Worm (Caenorhabditis elegans) whole organism, L4 larva: ENCODE measurements around the gene C03F11.4.

Source experiments
- F37D6.2 ChIP-seq: sonication (generic microtip); optimal IDR thresholded peaks from 2 replicates; lab custom pipeline; 2016; ENCODE audit warnings: mild to moderate bottlenecking, missing genetic modification characterization, missing compliant biosample characterization
- F49E8.2 ChIP-seq: sonication (generic microtip); optimal IDR thresholded peaks from 2 replicates; lab custom pipeline; 2016; ENCODE audit warnings: missing compliant biosample characterization, mild to moderate bottlenecking, missing genetic modification characterization, borderline replicate concordance
- T26A8.4 ChIP-seq: fragments of 200-800 bp; sonication (Bioruptor generic); IDR thresholded peaks from 2 replicates; pipeline ENCODE4 v1.3.6; 2022; ENCODE audit warnings: missing genetic modification characterization, missing compliant biosample characterization
- aha-1 ChIP-seq: fragments of 150-350 bp; peaks from one replicate; lab custom pipeline; 2014; ENCODE audit warnings: missing biosample characterization, missing genetic modification characterization
- arid-1 ChIP-seq: fragments of 200-800 bp; sonication (Bioruptor generic); conservative IDR thresholded peaks from 2 replicates; pipeline ENCODE4 v1.3.6; 2022; ENCODE audit warnings: missing genetic modification reagents, missing genetic modification characterization, missing compliant biosample characterization
- cey-2 ChIP-seq: sonication (generic microtip); optimal IDR thresholded peaks from 3 replicates; lab custom pipeline; 2017; ENCODE audit warnings: missing genetic modification characterization, mild to moderate bottlenecking, missing compliant biosample characterization, antibody characterized with exemption, borderline replicate concordance; ENCODE audit not compliant: insufficient read depth
- ctbp-1 ChIP-seq: fragments of 200-800 bp; sonication (Bioruptor generic); IDR thresholded peaks from 2 replicates; pipeline ENCODE4 v1.3.6; 2022; ENCODE audit warnings: missing genetic modification reagents, missing genetic modification characterization, missing compliant biosample characterization
- daf-16 ChIP-seq, 3 experiments: sonication (generic microtip); optimal IDR thresholded peaks; 2 replicates each; lab custom pipeline; 2016 to 2017; ENCODE audit warnings: missing genetic modification characterization in 3 of 3, missing genetic modification reagents in 3 of 3, mild to moderate bottlenecking in 2 of 3, missing compliant biosample characterization in 2 of 3, missing biosample characterization in 1 of 3, moderate library complexity in 1 of 3
- dmd-6 ChIP-seq: fragments of 200-800 bp; sonication (Bioruptor generic); IDR thresholded peaks from 2 replicates; pipeline ENCODE4 v1.3.6; 2022; ENCODE audit warnings: missing genetic modification reagents, missing genetic modification characterization, missing compliant biosample characterization
- dmd-9 ChIP-seq: fragments of 200-800 bp; sonication (Bioruptor generic); IDR thresholded peaks from 2 replicates; pipeline ENCODE4 v1.3.6; 2022; ENCODE audit warnings: missing genetic modification reagents, missing genetic modification characterization, missing compliant biosample characterization
- dve-1 ChIP-seq: sonication (generic microtip); optimal IDR thresholded peaks from 2 replicates; lab custom pipeline; 2017; ENCODE audit warnings: antibody characterized with exemption, mild to moderate bottlenecking, missing genetic modification characterization, missing compliant biosample characterization; ENCODE audit not compliant: insufficient read depth
- egl-43 ChIP-seq: fragments of 200-800 bp; sonication (Bioruptor generic); IDR thresholded peaks from 2 replicates; pipeline ENCODE4 v1.3.6; 2022; ENCODE audit warnings: missing genetic modification reagents, missing genetic modification characterization, missing compliant biosample characterization
- hif-1 ChIP-seq, 2 experiments: sonication (generic microtip); optimal IDR thresholded peaks; 2 replicates each; lab custom pipeline; 2016 to 2017; ENCODE audit warnings: missing compliant biosample characterization in 2 of 2, missing genetic modification characterization in 2 of 2, missing genetic modification reagents in 2 of 2, missing genotype in 2 of 2, mild to moderate bottlenecking in 1 of 2
- hlh-11 ChIP-seq: fragments of 200-800 bp; sonication (Bioruptor generic); optimal IDR thresholded peaks from 2 replicates; lab custom pipeline; 2018; ENCODE audit warnings: mild to moderate bottlenecking, missing genetic modification characterization, missing compliant biosample characterization
- hmg-1.1 ChIP-seq: fragments of 200-800 bp; sonication (Bioruptor generic); IDR thresholded peaks from 2 replicates; pipeline ENCODE4 v1.3.6; 2022; ENCODE audit warnings: missing genetic modification reagents, missing genetic modification characterization, missing compliant biosample characterization
- lim-7 ChIP-seq: fragments of 200-800 bp; sonication (Bioruptor generic); IDR thresholded peaks from 2 replicates; pipeline ENCODE4 v1.3.6; 2022; ENCODE audit warnings: missing genetic modification characterization, missing compliant biosample characterization
- lin-29 ChIP-seq: fragments of 200-800 bp; sonication (Bioruptor generic); IDR thresholded peaks from 2 replicates; pipeline ENCODE4 v1.3.6; 2022; ENCODE audit warnings: missing genetic modification reagents, missing genetic modification characterization, missing compliant biosample characterization
- lsy-2 ChIP-seq, 2 experiments: fragments of 150-350 bp in 1 of 2; sonication (generic microtip) in 1 of 2; optimal IDR thresholded peaks; 2 replicates each; lab custom pipeline; 2014 to 2017; ENCODE audit warnings: missing biosample characterization in 2 of 2, missing genetic modification characterization in 2 of 2
- mdl-1 ChIP-seq, 2 experiments: fragments of 150-350 bp in 1 of 2; sonication (generic microtip) in 1 of 2; optimal IDR thresholded peaks; 2 replicates each; lab custom pipeline; 2014 to 2017; ENCODE audit warnings: missing biosample characterization in 2 of 2, missing genetic modification characterization in 2 of 2
- mep-1 ChIP-seq: fragments of 150-350 bp; sonication (generic microtip); optimal IDR thresholded peaks from 3 replicates; lab custom pipeline; 2014; ENCODE audit warnings: missing biosample characterization, missing genetic modification characterization
- mes-2 ChIP-seq: sonication (generic microtip); optimal IDR thresholded peaks from 2 replicates; lab custom pipeline; 2016; ENCODE audit warnings: missing genotype, mild to moderate bottlenecking, missing genetic modification characterization, missing compliant biosample characterization; ENCODE audit not compliant: poor library complexity, severe bottlenecking
- mxl-3 ChIP-seq: fragments of 200-800 bp; sonication (Bioruptor generic); optimal IDR thresholded peaks from 2 replicates; lab custom pipeline; 2018; ENCODE audit warnings: mild to moderate bottlenecking, missing genetic modification characterization, missing compliant biosample characterization
- nhr-111 ChIP-seq: fragments of 200-800 bp; sonication (Bioruptor generic); optimal IDR thresholded peaks from 2 replicates; lab custom pipeline; 2018; ENCODE audit warnings: mild to moderate bottlenecking, missing genetic modification characterization, missing compliant biosample characterization
- nhr-28 ChIP-seq: fragments of 150-350 bp; optimal IDR thresholded peaks from 2 replicates; lab custom pipeline; 2014; ENCODE audit warnings: missing biosample characterization, missing genetic modification characterization
- nhr-41 ChIP-seq: fragments of 200-800 bp; sonication (Bioruptor generic); IDR thresholded peaks from 2 replicates; pipeline ENCODE4 v1.3.6; 2022; ENCODE audit warnings: missing genetic modification reagents, missing genetic modification characterization, missing compliant biosample characterization
- nhr-76 ChIP-seq: fragments of 150-350 bp; optimal IDR thresholded peaks from 2 replicates; lab custom pipeline; 2014; ENCODE audit warnings: missing biosample characterization, missing genetic modification characterization
- nhr-77 ChIP-seq: fragments of 150-350 bp; optimal IDR thresholded peaks from 2 replicates; lab custom pipeline; 2014; ENCODE audit warnings: missing biosample characterization, missing genetic modification characterization
- pha-4 ChIP-seq, 2 experiments: fragments of 150-350 bp in 1 of 2; fragments of 200-800 bp in 1 of 2; sonication (Bioruptor generic) in 1 of 2; IDR thresholded peaks in 1 of 2; optimal IDR thresholded peaks in 1 of 2; 2 replicates each; pipeline versions ENCODE4 v1.3.6 to Lab custom; 2014 to 2022; ENCODE audit warnings: missing genetic modification characterization in 2 of 2, missing genetic modification reagents in 2 of 2, missing biosample characterization in 1 of 2, missing compliant biosample characterization in 1 of 2
- pqm-1 ChIP-seq: sonication (generic microtip); optimal IDR thresholded peaks from 2 replicates; lab custom pipeline; 2017; ENCODE audit warnings: missing biosample characterization, missing genetic modification characterization
- rbr-2 ChIP-seq: sonication (generic microtip); optimal IDR thresholded peaks from 2 replicates; lab custom pipeline; 2016; ENCODE audit warnings: missing genotype, missing genetic modification characterization, missing compliant biosample characterization
- set-16 ChIP-seq: fragments of 200-800 bp; sonication (Bioruptor generic); IDR thresholded peaks from 2 replicates; pipeline ENCODE4 v1.3.6; 2022; ENCODE audit warnings: missing genetic modification reagents, missing genetic modification characterization, missing compliant biosample characterization
- snpc-4 ChIP-seq: fragments of 150-350 bp; optimal IDR thresholded peaks from 2 replicates; lab custom pipeline; 2014; ENCODE audit warnings: missing biosample characterization, missing genetic modification characterization
- unc-62 ChIP-seq, 3 experiments: fragments of 150-350 bp in 1 of 3; sonication (generic microtip); optimal IDR thresholded peaks in 2 of 3; peaks in 1 of 3; 1 replicate in 1 of 3; 2 replicates in 2 of 3; lab custom pipeline; 2014 to 2017; ENCODE audit warnings: missing biosample characterization in 3 of 3, missing genetic modification characterization in 3 of 3, missing genetic modification reagents in 3 of 3, missing genotype in 1 of 3

C03F11.4 gene

DNA sequence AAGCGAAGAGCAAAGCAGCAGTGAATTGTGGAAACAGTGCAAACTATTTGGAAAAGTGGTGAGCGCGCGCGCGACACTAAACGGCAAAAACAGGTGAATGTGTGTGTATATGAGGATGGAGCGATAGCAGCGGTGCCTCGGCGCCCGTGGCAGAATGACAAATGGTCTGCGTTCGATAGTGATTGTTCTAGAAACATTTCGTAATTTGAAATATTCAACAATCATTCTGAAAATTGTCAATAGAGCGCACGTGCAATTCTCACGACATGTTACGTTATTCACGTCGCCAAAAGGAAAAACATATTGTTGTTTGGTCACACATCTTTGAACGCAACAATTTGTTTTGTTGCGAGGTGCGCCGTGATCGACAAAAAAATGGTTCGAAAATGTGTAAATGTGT is 51.0 kb downstream of the C03F11.4 start (continued):
- 0 out of 2 replicates have a peak, but pooled peaks have one; percentile 9 for TF ChIP-seq T26A8.4

DNA sequence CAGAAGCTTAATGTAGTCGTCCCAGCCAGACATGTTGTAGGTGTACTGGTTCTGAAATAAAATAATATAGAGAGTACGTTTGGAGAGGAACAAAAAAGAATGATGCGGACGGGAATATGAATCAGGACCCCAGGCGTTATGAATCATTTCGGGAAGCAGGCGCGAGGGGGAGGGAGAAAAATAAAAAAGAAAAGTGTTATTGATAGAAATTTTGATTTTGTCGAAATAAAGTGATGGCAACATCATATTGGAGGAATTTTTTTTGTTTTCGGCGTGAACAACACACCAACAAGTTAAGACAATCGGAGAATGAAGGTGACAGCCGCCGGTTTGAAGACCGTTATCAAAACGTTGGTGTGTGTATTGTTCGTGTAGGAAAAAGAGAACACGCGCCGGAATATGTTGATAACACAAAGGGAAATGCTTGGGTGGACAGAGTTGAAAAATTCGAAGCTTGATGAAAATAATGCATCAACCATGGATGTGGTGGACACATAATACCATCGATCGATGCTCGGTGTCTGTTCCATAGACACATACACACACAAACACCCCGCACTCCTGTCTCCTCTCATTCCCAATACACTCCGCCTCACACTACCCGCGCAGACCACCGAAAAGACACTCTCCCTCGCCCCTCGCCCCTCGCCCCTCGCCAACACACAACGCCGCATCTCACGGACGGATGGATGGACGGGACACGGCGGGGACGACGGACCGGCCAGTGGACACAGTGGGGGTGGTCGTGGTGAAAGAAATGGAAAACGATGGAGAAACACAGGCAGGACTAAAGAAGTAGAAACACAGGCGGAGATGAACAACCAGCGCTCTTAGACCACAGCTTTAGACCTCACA is 52.0 kb downstream of the C03F11.4 start, which contains the start of gene pfn-2:
Gene pfn-2, minus strand, starts transcription at position 51 of the 855 bp plus-strand sequence.
- 0 out of 2 replicates have a peak, but pooled peaks have one; percentile 13 for TF ChIP-seq ctbp-1 (GFP tag; lab: Robert Waterston, UW)
- TF ChIP-seq nhr-77 = no peak
- TF ChIP-seq nhr-76 (tag; lab: Kevin White, UChicago) = no peak
- TF ChIP-seq dmd-9 = 0 out of 2 replicates have a peak, but pooled peaks have one; percentile 32
- TF ChIP-seq hlh-11 (tag; lab: Kevin White, UChicago) = peak; percentile 63
- TF ChIP-seq nhr-28 (tag; lab: Kevin White, UChicago) = peak; percentile 38
- peak; percentile 69 for TF ChIP-seq hmg-1.1 (GFP tag; lab: Robert Waterston, UW)
- TF ChIP-seq mes-2 (tag; lab: Kevin White, UChicago) = peak; percentile 31
- peak; percentile 98 for TF ChIP-seq aha-1 (tag; lab: Kevin White, UChicago)
- TF ChIP-seq pqm-1 (tag; lab: Kevin White, UChicago) = peak; percentile 38
- peak; percentile 5; the same call in 1 of the 2 replicates for TF ChIP-seq pha-4 (GFP tag; IDR thresholded peaks at IDR 0.05; lab: Robert Waterston, UW)
- TF ChIP-seq pha-4 (tag; optimal IDR thresholded peaks at IDR 0.05; lab: Kevin White, UChicago) = no peak
- 0 out of 2 replicates have a peak, but pooled peaks have one; percentile 8 for TF ChIP-seq lim-7 (GFP tag; lab: Robert Waterston, UW)
- no peak for TF ChIP-seq F37D6.2 (tag; lab: Kevin White, UChicago)
- no peak for TF ChIP-seq nhr-41 (GFP tag; lab: Robert Waterston, UW)
- peak; percentile 94 for TF ChIP-seq set-16 (GFP tag; lab: Robert Waterston, UW)
- TF ChIP-seq cey-2 = no peak
- TF ChIP-seq lsy-2 (tag; optimal IDR thresholded peaks at IDR 0.05; lab: Kevin White, UChicago) = peak in 1 of 2 experiments; percentile 14
- no peak for TF ChIP-seq snpc-4
- TF ChIP-seq lin-29 (GFP tag; lab: Robert Waterston, UW) = peak; percentile 40; the same call in 1 of the 2 replicates
- TF ChIP-seq arid-1 (GFP tag; lab: Robert Waterston, UW) = no peak
- peak; percentile 47 for TF ChIP-seq rbr-2
- TF ChIP-seq mdl-1 (tag; optimal IDR thresholded peaks at IDR 0.05; lab: Kevin White, UChicago) = peak in 1 of 2 experiments; percentile 48
- no peak for TF ChIP-seq F49E8.2 (tag; lab: Kevin White, UChicago)
- peak; percentile 19 for TF ChIP-seq dve-1 (tag; lab: Kevin White, UChicago)
- peak; percentile 14 for TF ChIP-seq nhr-111 (GFP tag; lab: Kevin White, UChicago)
- TF ChIP-seq egl-43 = 0 out of 2 replicates have a peak, but pooled peaks have one; percentile 72
- TF ChIP-seq hif-1 (tag; optimal IDR thresholded peaks at IDR 0.05; lab: Kevin White, UChicago) = peak in 1 of 2 experiments; percentile 32
- peak in 1 of 2 experiments; percentile 66 for TF ChIP-seq unc-62 (GFP tag; optimal IDR thresholded peaks at IDR 0.05 in 1 of 2; lab: Kevin White, UChicago)
- no peak for TF ChIP-seq unc-62 (tag; optimal IDR thresholded peaks at IDR 0.05; lab: Kevin White, UChicago)
- peak; percentile 40 for TF ChIP-seq dmd-6 (GFP tag; lab: Robert Waterston, UW)
- peak; percentile 85 for TF ChIP-seq mxl-3
- no peak for TF ChIP-seq daf-16 (GFP tag; optimal IDR thresholded peaks at IDR 0.05; lab: Kevin White, UChicago)
- TF ChIP-seq daf-16 (tag; optimal IDR thresholded peaks at IDR 0.05; lab: Kevin White, UChicago) = peak; percentile 76
- TF ChIP-seq mep-1 (tag; lab: Kevin White, UChicago) = peak; percentile 33
